Fruit fly (Drosophila melanogaster): Measurements from ENCODE around the gene Cln7.

Cln7 gene

dm6 chr3L:7371290-7371689 is 26.3 kb upstream of the Cln7 start:
- TF ChIP-seq CG1621 (tag; optimal IDR thresholded peaks at IDR 0.05) (peak; percentile 15), CG8119 (GFP tag; IDR thresholded peaks at IDR 0.05) (no peak), topi (GFP tag; optimal IDR thresholded peaks at IDR 0.05) (no peak), ss (GFP tag; optimal IDR thresholded peaks at IDR 0.05) (peak in 1 of 2 experiments; percentile 23), OdsH (GFP tag; optimal IDR thresholded peaks at IDR 0.05) (no peak)

DNA sequence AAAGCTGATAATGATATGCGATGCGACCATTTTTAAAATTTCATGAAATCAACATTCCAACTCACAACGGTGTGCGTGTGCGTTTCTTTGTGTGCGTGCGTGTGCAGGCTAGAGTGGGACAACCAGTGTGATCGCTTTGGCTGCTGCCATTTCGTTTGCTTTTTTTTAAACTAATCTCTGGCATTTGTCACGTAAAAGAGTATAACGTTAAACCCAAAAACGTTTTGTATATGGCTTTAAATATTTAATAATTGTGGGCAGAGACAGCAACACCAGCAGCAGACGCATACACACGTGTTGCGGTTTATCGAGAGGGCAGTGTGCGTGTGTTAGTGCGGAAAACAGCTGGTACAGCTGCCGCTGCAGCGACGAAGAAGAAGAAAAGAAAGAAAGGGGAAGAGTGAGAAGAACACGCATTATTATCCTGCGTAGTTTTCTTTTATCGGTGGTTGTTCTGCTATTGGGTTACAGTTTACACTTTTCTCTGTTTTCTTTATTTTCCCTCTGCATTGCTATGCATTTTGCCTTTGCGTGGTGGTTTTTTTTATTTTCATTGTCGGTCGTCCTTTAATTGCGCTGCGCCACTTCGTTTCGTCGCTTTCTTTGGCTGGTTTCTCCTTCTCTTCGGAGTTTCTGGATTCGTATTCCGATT is 25.4 kb upstream of the Cln7 start:
- TF ChIP-seq OdsH (GFP tag; optimal IDR thresholded peaks at IDR 0.05): no peak
- TF ChIP-seq Hr38 (GFP tag; optimal IDR thresholded peaks at IDR 0.05): no peak
- TF ChIP-seq vri (GFP tag; optimal IDR thresholded peaks at IDR 0.05): peak; percentile 17
- peak; percentile 15 for TF ChIP-seq CG6808 (GFP tag; optimal IDR thresholded peaks at IDR 0.05)
- TF ChIP-seq Eip75B (GFP tag; optimal IDR thresholded peaks at IDR 0.05): peak; percentile 7
- no peak for TF ChIP-seq CG3919 (GFP tag; optimal IDR thresholded peaks at IDR 0.05)
- peak; percentile 84 for TF ChIP-seq Eip78C (GFP tag)
- peak; percentile 77 for TF ChIP-seq Sox14 (GFP tag; optimal IDR thresholded peaks at IDR 0.05)
- no peak for TF ChIP-seq CG8632 (GFP tag; optimal IDR thresholded peaks at IDR 0.05)
- TF ChIP-seq CG6163 (GFP tag; IDR thresholded peaks at IDR 0.05): 0 out of 3 replicates have a peak, but pooled peaks have one; percentile 28
- no peak for TF ChIP-seq CG4318 (GFP tag; optimal IDR thresholded peaks at IDR 0.05)
- peak; percentile 47 for TF ChIP-seq fkh (GFP tag; optimal IDR thresholded peaks at IDR 0.05)
- TF ChIP-seq Hr39 (GFP tag; optimal IDR thresholded peaks at IDR 0.05): no peak
- TF ChIP-seq net (GFP tag; optimal IDR thresholded peaks at IDR 0.05): peak; percentile 15
- no peak for TF ChIP-seq cyc (GFP tag; optimal IDR thresholded peaks at IDR 0.05)
- TF ChIP-seq svp (GFP tag): peak; percentile 64
- peak; percentile 9 to 49 for TF ChIP-seq ss (GFP tag; optimal IDR thresholded peaks at IDR 0.05)
- TF ChIP-seq Sox102F (GFP tag; optimal IDR thresholded peaks at IDR 0.05): peak; percentile 1

- TF ChIP-seq CG6163 (GFP tag; IDR thresholded peaks at IDR 0.05) (0 out of 3 replicates have a peak, but pooled peaks have one; percentile 39), CG6808 (GFP tag; optimal IDR thresholded peaks at IDR 0.05) (no peak), CG8632 (GFP tag; optimal IDR thresholded peaks at IDR 0.05) (no peak), Hr38 (GFP tag; optimal IDR thresholded peaks at IDR 0.05) (no peak)
Measured at dm6 chr3L:7369543-7369942, 24.6 kb upstream of the Cln7 start, which contains the start of gene akirin. TSS of gene akirin (plus strand) at chr3L:7369843.

- TF ChIP-seq CG10669 (GFP tag; optimal IDR thresholded peaks at IDR 0.05): no peak
- TF ChIP-seq cyc (GFP tag; optimal IDR thresholded peaks at IDR 0.05): no peak
- TF ChIP-seq CG6854 (GFP tag; optimal IDR thresholded peaks at IDR 0.05): peak; percentile 25
- no peak for TF ChIP-seq CG3919 (GFP tag; optimal IDR thresholded peaks at IDR 0.05)
- peak; percentile 86 for TF ChIP-seq dsx (GFP tag; optimal IDR thresholded peaks at IDR 0.05; ENCODE audit: poor library complexity, severe bottlenecking)
- TF ChIP-seq CG6163 (GFP tag; IDR thresholded peaks at IDR 0.05): no peak
- no peak for TF ChIP-seq CG6792 (GFP tag; optimal IDR thresholded peaks at IDR 0.05)
- TF ChIP-seq Ets21C (GFP tag; optimal IDR thresholded peaks at IDR 0.05): no peak
- TF ChIP-seq vri (GFP tag; optimal IDR thresholded peaks at IDR 0.05): peak; percentile 8
Measured at dm6 chr3L:7368934-7369333, 24.0 kb upstream of the Cln7 start, which contains the start of gene Sh3beta. TSS of gene Sh3beta (minus strand) at chr3L:7369260.

DNA sequence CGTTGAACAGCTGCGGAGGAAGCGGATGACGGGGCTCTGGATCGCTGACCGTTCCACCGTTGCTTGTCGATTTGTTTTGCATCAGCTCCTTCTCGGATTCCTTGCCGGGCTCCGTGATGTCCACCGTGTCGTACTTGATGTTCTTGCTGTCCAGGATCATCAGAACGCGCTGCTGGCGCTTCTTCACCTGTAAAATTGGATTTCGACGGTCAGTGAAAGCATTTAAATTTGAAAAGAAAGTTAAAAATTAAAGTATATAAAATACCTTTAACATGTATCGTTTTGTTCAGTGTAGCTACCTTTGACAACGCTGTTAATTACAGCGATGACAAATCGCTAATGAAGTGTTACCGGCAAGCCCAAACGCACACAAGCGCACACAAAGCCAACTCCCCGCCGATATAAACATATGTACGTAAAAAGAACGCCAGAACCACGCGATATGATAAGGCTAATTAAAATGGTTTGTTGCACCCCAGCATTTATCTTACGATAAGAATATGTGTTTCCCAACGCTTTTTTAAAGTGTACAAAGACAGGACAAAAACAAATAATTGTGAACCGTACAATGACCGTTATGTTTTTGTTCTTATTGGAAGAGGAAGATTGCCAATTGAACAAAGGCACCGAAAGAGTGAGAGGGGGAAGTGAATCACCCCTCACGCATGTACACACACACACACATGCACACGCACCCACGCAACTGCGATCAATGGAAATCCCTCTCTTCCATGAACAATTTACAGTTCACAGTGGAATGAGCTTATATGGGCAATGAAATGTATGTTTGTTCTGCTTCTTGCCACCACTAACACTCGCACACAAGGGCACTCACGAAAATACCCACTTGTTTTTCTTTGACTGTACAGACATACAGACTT is 23.1 kb upstream of the Cln7 start:
- TF ChIP-seq vri (GFP tag; optimal IDR thresholded peaks at IDR 0.05) (peak; percentile 2), OdsH (GFP tag; optimal IDR thresholded peaks at IDR 0.05) (no peak), CG34406 (GFP tag; optimal IDR thresholded peaks at IDR 0.05) (no peak), dac (GFP tag; optimal IDR thresholded peaks at IDR 0.05) (no peak), Gug (GFP tag; IDR thresholded peaks at IDR 0.05) (no peak), salr (GFP tag; optimal IDR thresholded peaks at IDR 0.05) (no peak), spab (GFP tag; optimal IDR thresholded peaks at IDR 0.05) (no peak), CG11902 (GFP tag; optimal IDR thresholded peaks at IDR 0.05) (no peak), CG15336 (GFP tag; IDR thresholded peaks at IDR 0.05) (peak; percentile 41), svp (GFP tag) (peak; percentile 48), CG31627 (GFP tag; optimal IDR thresholded peaks at IDR 0.05) (peak; percentile 10), Ets96B (tag; optimal IDR thresholded peaks at IDR 0.05) (no peak), dsx (GFP tag; optimal IDR thresholded peaks at IDR 0.05; ENCODE audit: poor library complexity, severe bottlenecking) (no peak), CG9139 (GFP tag; optimal IDR thresholded peaks at IDR 0.05) (no peak), CG16779 (tag; optimal IDR thresholded peaks at IDR 0.05) (no peak), CG8119 (GFP tag; IDR thresholded peaks at IDR 0.05) (peak; percentile 28; the same call in 1 of the 3 replicates), Ets21C (GFP tag; optimal IDR thresholded peaks at IDR 0.05) (no peak), CG3032 (tag; optimal IDR thresholded peaks at IDR 0.05) (no peak), Eip78C (GFP tag) (peak; percentile 82), lz (GFP tag; optimal IDR thresholded peaks at IDR 0.05) (peak; percentile 25), fkh (GFP tag; optimal IDR thresholded peaks at IDR 0.05) (peak; percentile 77)

Measured in whole organism, prepupa.